Worm (Caenorhabditis elegans): ENCODE data around the gene dyrb-1.

DNA sequence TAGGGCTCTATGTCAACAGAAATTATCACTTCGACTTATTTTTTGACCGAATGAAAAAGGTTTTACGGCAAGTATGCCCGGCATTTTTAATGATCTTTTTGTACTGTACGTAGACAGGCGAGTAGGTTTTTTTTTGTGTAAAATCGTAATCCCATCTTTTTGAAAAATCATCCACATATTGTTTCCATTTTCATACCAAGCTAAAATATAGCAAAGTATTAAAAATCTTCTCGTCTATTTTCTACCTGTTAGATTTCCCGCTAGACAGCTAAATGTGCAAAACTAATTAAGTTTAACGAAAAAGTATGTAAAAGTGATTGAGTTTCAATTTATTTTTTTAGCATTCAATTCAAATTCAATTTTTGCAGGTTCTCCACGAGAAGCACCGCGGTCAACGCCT is 24.4 kb upstream of the dyrb-1 start, which contains the start of gene C16D2.1:
- TF ChIP-seq pha-4 (tag; optimal IDR thresholded peaks at IDR 0.05) (no peak), mdl-1 (tag; optimal IDR thresholded peaks at IDR 0.05) (no peak), nhr-76 (tag; optimal IDR thresholded peaks at IDR 0.05) (no peak), jun-1 (tag; optimal IDR thresholded peaks at IDR 0.05) (no peak), ztf-11 (tag; optimal IDR thresholded peaks at IDR 0.05) (no peak), ceh-82 (tag; optimal IDR thresholded peaks at IDR 0.05) (no peak), pqm-1 (tag; optimal IDR thresholded peaks at IDR 0.05) (no peak), ceh-9 (tag; optimal IDR thresholded peaks at IDR 0.05) (no peak), lin-39 (tag; optimal IDR thresholded peaks at IDR 0.05) (no peak), tbx-2 (tag; optimal IDR thresholded peaks at IDR 0.05) (no peak)
